Worm (Caenorhabditis elegans) whole organism, L2 larva: Measurements from ENCODE around the gene svh-5.

Experiments used
- C34F6.9 ChIP-seq: fragments of 150-350 bp; optimal IDR thresholded peaks from 2 replicates; lab custom pipeline; 2014; ENCODE audit warnings: missing biosample characterization, missing genetic modification characterization
- F13H6.1 ChIP-seq: sonication (generic microtip); optimal IDR thresholded peaks from 2 replicates; lab custom pipeline; 2016; ENCODE audit warnings: missing genetic modification characterization, missing compliant biosample characterization
- R02D3.7 ChIP-seq: fragments of 150-350 bp; optimal IDR thresholded peaks from 2 replicates; lab custom pipeline; 2014; ENCODE audit warnings: missing biosample characterization, missing genetic modification characterization
- Y55F3AM.14 ChIP-seq: fragments of 200-800 bp; sonication (Bioruptor generic); optimal IDR thresholded peaks from 2 replicates; lab custom pipeline; 2018; ENCODE audit warnings: mild to moderate bottlenecking, missing genetic modification characterization, missing compliant biosample characterization
- ZK546.5 ChIP-seq: sonication (generic microtip); optimal IDR thresholded peaks from 2 replicates; lab custom pipeline; 2017; ENCODE audit warnings: missing biosample characterization, missing genetic modification characterization
- alr-1 ChIP-seq: fragments of 150-350 bp; optimal IDR thresholded peaks from 2 replicates; lab custom pipeline; 2014; ENCODE audit warnings: missing biosample characterization, missing genetic modification characterization
- aly-2 ChIP-seq: fragments of 150-350 bp; optimal IDR thresholded peaks from 2 replicates; lab custom pipeline; 2014; ENCODE audit warnings: missing biosample characterization, missing genetic modification characterization
- ama-1 ChIP-seq: fragments of 150-350 bp; optimal IDR thresholded peaks from 2 replicates; lab custom pipeline; 2018; ENCODE audit warnings: inconsistent platforms
- blmp-1 ChIP-seq: sonication (generic microtip); optimal IDR thresholded peaks from 2 replicates; lab custom pipeline; 2017; ENCODE audit warnings: missing genetic modification characterization, mild to moderate bottlenecking, missing compliant biosample characterization, antibody characterized with exemption, moderate library complexity; ENCODE audit not compliant: insufficient read depth
- ceh-16 ChIP-seq: fragments of 150-350 bp; optimal IDR thresholded peaks from 2 replicates; lab custom pipeline; 2014; ENCODE audit warnings: missing biosample characterization, missing genetic modification characterization
- ceh-82 ChIP-seq: fragments of 150-350 bp; optimal IDR thresholded peaks from 2 replicates; lab custom pipeline; 2014; ENCODE audit warnings: missing biosample characterization, missing genetic modification characterization
- crh-2 ChIP-seq: sonication (generic microtip); optimal IDR thresholded peaks from 2 replicates; lab custom pipeline; 2017; ENCODE audit warnings: missing biosample characterization, missing genetic modification characterization
- dmd-4 ChIP-seq: sonication (generic microtip); optimal IDR thresholded peaks from 2 replicates; lab custom pipeline; 2017; ENCODE audit warnings: missing biosample characterization, missing genetic modification characterization
- egl-27 ChIP-seq: sonication (generic microtip); optimal IDR thresholded peaks from 3 replicates; lab custom pipeline; 2017; ENCODE audit warnings: missing biosample characterization, missing genetic modification reagents, missing genetic modification characterization
- elt-1 ChIP-seq: fragments of 150-350 bp; optimal IDR thresholded peaks from 2 replicates; lab custom pipeline; 2014; ENCODE audit warnings: missing biosample characterization, missing genetic modification characterization
- elt-3 ChIP-seq: sonication (generic microtip); optimal IDR thresholded peaks from 2 replicates; lab custom pipeline; 2017; ENCODE audit warnings: missing biosample characterization, missing genetic modification characterization
- fos-1 ChIP-seq: fragments of 150-350 bp; optimal IDR thresholded peaks from 2 replicates; lab custom pipeline; 2014; ENCODE audit warnings: missing biosample characterization, missing genetic modification characterization
- gmeb-1 ChIP-seq: fragments of 150-350 bp; optimal IDR thresholded peaks from 2 replicates; lab custom pipeline; 2014; ENCODE audit warnings: missing biosample characterization, missing genetic modification characterization
- lin-11 ChIP-seq: fragments of 150-350 bp; sonication (generic microtip); optimal IDR thresholded peaks from 2 replicates; lab custom pipeline; 2014; ENCODE audit warnings: missing biosample characterization, missing genetic modification characterization, inconsistent platforms, mixed read lengths
- lin-13 ChIP-seq: fragments of 150-350 bp; optimal IDR thresholded peaks from 2 replicates; lab custom pipeline; 2014; ENCODE audit warnings: missing biosample characterization, missing genetic modification reagents, missing genetic modification characterization
- lsy-2 ChIP-seq, 2 experiments: fragments of 150-350 bp in 1 of 2; sonication (generic microtip) in 1 of 2; optimal IDR thresholded peaks; 2 replicates each; lab custom pipeline; 2014 to 2017; ENCODE audit warnings: missing biosample characterization in 2 of 2, missing genetic modification characterization in 2 of 2
- mab-5 ChIP-seq: fragments of 150-350 bp; optimal IDR thresholded peaks from 2 replicates; lab custom pipeline; 2014; ENCODE audit warnings: missing biosample characterization, missing genetic modification characterization
- mdl-1 ChIP-seq, 2 experiments: fragments of 150-350 bp in 1 of 2; sonication (generic microtip) in 1 of 2; optimal IDR thresholded peaks; 2 replicates each; lab custom pipeline; 2017; ENCODE audit warnings: missing biosample characterization in 2 of 2, missing genetic modification characterization in 2 of 2
- nhr-10 ChIP-seq: sonication (generic microtip); optimal IDR thresholded peaks from 2 replicates; lab custom pipeline; 2017; ENCODE audit warnings: missing biosample characterization, missing genetic modification characterization
- nhr-11 ChIP-seq: fragments of 150-350 bp; optimal IDR thresholded peaks from 2 replicates; lab custom pipeline; 2014; ENCODE audit warnings: missing biosample characterization, missing genetic modification characterization
- nhr-129 ChIP-seq: fragments of 150-350 bp; optimal IDR thresholded peaks from 2 replicates; lab custom pipeline; 2014; ENCODE audit warnings: missing biosample characterization, missing genetic modification characterization
- nhr-21 ChIP-seq: fragments of 150-350 bp; optimal IDR thresholded peaks from 2 replicates; lab custom pipeline; 2014; ENCODE audit warnings: missing biosample characterization, missing genetic modification characterization
- nhr-23 ChIP-seq: fragments of 150-350 bp; optimal IDR thresholded peaks from 2 replicates; lab custom pipeline; 2014; ENCODE audit warnings: missing biosample characterization, missing genetic modification reagents, missing genetic modification characterization
- nhr-237 ChIP-seq: fragments of 150-350 bp; optimal IDR thresholded peaks from 2 replicates; lab custom pipeline; 2014; ENCODE audit warnings: missing biosample characterization, missing genetic modification characterization
- nhr-25 ChIP-seq: fragments of 150-350 bp; sonication (generic microtip); optimal IDR thresholded peaks from 3 replicates; lab custom pipeline; 2014; ENCODE audit warnings: missing biosample characterization, missing genetic modification characterization
- nhr-6 ChIP-seq: fragments of 150-350 bp; optimal IDR thresholded peaks from 2 replicates; lab custom pipeline; 2014; ENCODE audit warnings: missing biosample characterization, missing genetic modification characterization
- nhr-77 ChIP-seq: fragments of 150-350 bp; optimal IDR thresholded peaks from 2 replicates; lab custom pipeline; 2014; ENCODE audit warnings: missing biosample characterization, missing genetic modification characterization
- skn-1 ChIP-seq: sonication (generic microtip); optimal IDR thresholded peaks from 2 replicates; lab custom pipeline; 2017; ENCODE audit warnings: missing biosample characterization, missing genetic modification characterization
- sma-3 ChIP-seq: sonication (generic microtip); optimal IDR thresholded peaks from 2 replicates; lab custom pipeline; 2016; ENCODE audit warnings: missing genetic modification reagents, missing genetic modification characterization, missing compliant biosample characterization
- sma-9 ChIP-seq, 2 experiments: fragments of 150-350 bp in 1 of 2; sonication (generic microtip) in 1 of 2; optimal IDR thresholded peaks; 2 replicates each; lab custom pipeline; 2014 to 2016; ENCODE audit warnings: missing genetic modification characterization in 2 of 2, mild to moderate bottlenecking in 1 of 2, missing biosample characterization in 1 of 2, missing compliant biosample characterization in 1 of 2, missing genetic modification reagents in 1 of 2, moderate library complexity in 1 of 2
- snpc-4 ChIP-seq: fragments of 150-350 bp; optimal IDR thresholded peaks from 2 replicates; lab custom pipeline; 2014; ENCODE audit warnings: missing biosample characterization, missing genetic modification characterization
- unc-39 ChIP-seq: fragments of 150-350 bp; optimal IDR thresholded peaks from 2 replicates; lab custom pipeline; 2014; ENCODE audit warnings: missing biosample characterization, missing genetic modification characterization
- unc-55 ChIP-seq: fragments of 150-350 bp; sonication (generic microtip); optimal IDR thresholded peaks from 3 replicates; lab custom pipeline; 2014; ENCODE audit warnings: missing biosample characterization, missing genetic modification reagents, missing genetic modification characterization
- unc-62 ChIP-seq: fragments of 150-350 bp; optimal IDR thresholded peaks from 2 replicates; lab custom pipeline; 2014; ENCODE audit warnings: missing biosample characterization, missing genetic modification reagents, missing genetic modification characterization
- zag-1 ChIP-seq: fragments of 150-350 bp; optimal IDR thresholded peaks from 2 replicates; lab custom pipeline; 2014; ENCODE audit warnings: missing biosample characterization, missing genetic modification characterization
- ztf-1 ChIP-seq: fragments of 200-800 bp; sonication (Bioruptor generic); conservative IDR thresholded peaks from 2 replicates; pipeline ENCODE4 v1.3.6; 2022; ENCODE audit warnings: missing genetic modification characterization, missing compliant biosample characterization
- ztf-11 ChIP-seq: sonication (generic microtip); optimal IDR thresholded peaks from 2 replicates; lab custom pipeline; 2017; ENCODE audit warnings: missing biosample characterization, missing genetic modification characterization
- ztf-4 ChIP-seq: fragments of 150-350 bp; optimal IDR thresholded peaks from 2 replicates; lab custom pipeline; 2014; ENCODE audit warnings: missing biosample characterization, missing genetic modification characterization

Gene svh-5

DNA sequence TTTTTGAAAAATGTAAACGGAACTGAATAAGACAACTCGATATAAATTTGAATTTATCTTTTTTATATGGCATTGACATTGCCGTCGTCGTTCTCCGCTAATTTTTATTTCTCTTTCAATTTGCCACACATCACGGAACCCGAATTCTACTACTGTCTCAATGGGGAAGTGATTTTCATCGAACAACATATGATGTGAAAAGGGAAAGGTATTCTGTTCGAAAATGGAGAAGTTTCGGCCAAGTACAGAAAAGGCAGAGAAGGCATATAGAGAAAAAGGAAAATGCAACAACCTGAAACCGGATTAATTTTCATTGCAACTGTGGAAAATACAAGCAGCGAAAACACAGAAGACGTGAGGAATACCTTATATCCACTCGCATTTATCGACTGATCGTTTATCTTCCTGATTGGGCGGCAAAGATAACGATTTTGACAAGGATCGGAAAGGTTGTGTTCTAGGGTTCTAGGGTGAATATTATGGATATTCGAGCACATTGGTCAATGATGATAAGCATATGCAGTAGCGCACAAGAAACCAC is 2.9 kb downstream of the svh-5 start:
- TF ChIP-seq nhr-21 (tag; lab: Kevin White, UChicago) (peak; percentile 55), ztf-11 (tag; lab: Kevin White, UChicago) (no peak), ama-1 (lab: Kevin White, UChicago) (no peak), F13H6.1 (no peak), skn-1 (tag; lab: Kevin White, UChicago) (no peak), blmp-1 (tag; lab: Kevin White, UChicago) (peak; percentile 51), nhr-25 (tag; lab: Kevin White, UChicago) (peak; percentile 58), elt-1 (tag; lab: Kevin White, UChicago) (peak; percentile 24), nhr-237 (tag; lab: Kevin White, UChicago) (no peak), unc-62 (no peak), lin-13 (no peak), egl-27 (peak; percentile 35), unc-39 (tag; lab: Kevin White, UChicago) (no peak), nhr-129 (no peak), sma-9 (GFP tag; optimal IDR thresholded peaks at IDR 0.05; lab: Kevin White, UChicago) (peak; percentile 2), sma-9 (tag; optimal IDR thresholded peaks at IDR 0.05; lab: Kevin White, UChicago) (no peak)
- TF ChIP-seq, all 48 proteins: peak for 6

DNA sequence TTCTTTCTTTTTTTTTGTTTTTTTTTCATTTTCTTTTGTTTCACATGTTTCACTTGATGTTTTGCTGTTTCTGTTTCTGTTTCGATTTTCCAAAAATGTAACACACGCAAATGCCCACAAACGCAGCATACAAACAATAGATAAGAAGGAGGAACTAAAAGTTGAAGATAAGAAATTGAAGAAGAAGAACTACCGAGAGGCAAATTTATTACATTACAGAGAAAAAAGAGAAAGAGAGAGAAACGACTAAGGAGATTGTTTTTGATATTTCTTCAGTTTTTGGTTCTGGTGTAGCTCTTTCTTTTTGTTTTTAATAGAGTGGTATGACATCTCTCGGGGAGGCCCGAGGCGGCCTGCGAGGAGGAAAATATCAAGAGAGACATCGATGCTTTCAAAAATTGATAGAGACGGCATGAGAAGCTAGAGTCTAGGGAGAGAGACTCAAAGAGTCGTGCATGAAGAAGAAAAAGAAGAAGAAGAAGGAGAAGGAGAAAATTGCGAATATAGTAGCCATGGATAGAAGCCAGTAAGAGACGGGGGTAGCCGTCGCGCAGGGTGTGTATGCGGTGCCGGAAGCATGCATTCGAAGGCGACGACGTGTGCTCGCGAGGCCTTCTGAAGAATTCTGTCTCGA is 4.1 kb downstream of the svh-5 start:
- no peak for TF ChIP-seq alr-1 (tag; lab: Kevin White, UChicago)
- peak; percentile 6 for TF ChIP-seq nhr-25 (tag; lab: Kevin White, UChicago)
- peak; percentile 46 for TF ChIP-seq C34F6.9 (tag; lab: Kevin White, UChicago)
- TF ChIP-seq lsy-2 (tag; optimal IDR thresholded peaks at IDR 0.05; lab: Kevin White, UChicago), result peak in 1 of 2 experiments; percentile 10
- no peak for TF ChIP-seq elt-1 (tag; lab: Kevin White, UChicago)
- peak; percentile 22 for TF ChIP-seq gmeb-1 (tag; lab: Kevin White, UChicago)
- peak; percentile 34 for TF ChIP-seq lin-13
- peak; percentile 45 for TF ChIP-seq skn-1 (tag; lab: Kevin White, UChicago)
- no peak for TF ChIP-seq unc-62
- TF ChIP-seq ceh-16 (tag; lab: Kevin White, UChicago), result no peak
- no peak for TF ChIP-seq Y55F3AM.14 (GFP tag; lab: Kevin White, UChicago)
- no peak for TF ChIP-seq aly-2 (tag; lab: Kevin White, UChicago)
- TF ChIP-seq blmp-1 (tag; lab: Kevin White, UChicago), result no peak
- no peak for TF ChIP-seq nhr-6 (tag; lab: Kevin White, UChicago)
- no peak for TF ChIP-seq ZK546.5 (tag; lab: Kevin White, UChicago)
- TF ChIP-seq F13H6.1, result peak; percentile 36
- TF ChIP-seq dmd-4, result no peak
- no peak for TF ChIP-seq nhr-10 (tag; lab: Kevin White, UChicago)
- TF ChIP-seq sma-9 (GFP tag; optimal IDR thresholded peaks at IDR 0.05; lab: Kevin White, UChicago), result peak; percentile 18
- no peak for TF ChIP-seq sma-9 (tag; optimal IDR thresholded peaks at IDR 0.05; lab: Kevin White, UChicago)
- TF ChIP-seq ztf-11 (tag; lab: Kevin White, UChicago), result no peak
- no peak for TF ChIP-seq R02D3.7
- no peak for TF ChIP-seq nhr-237 (tag; lab: Kevin White, UChicago)
- no peak for TF ChIP-seq unc-39 (tag; lab: Kevin White, UChicago)
- TF ChIP-seq sma-3 (GFP tag; lab: Kevin White, UChicago), result peak; percentile 10
- TF ChIP-seq nhr-129, result peak; percentile 35
- peak; percentile 33 for TF ChIP-seq crh-2 (tag; lab: Kevin White, UChicago)
- TF ChIP-seq egl-27, result peak; percentile 12
- no peak for TF ChIP-seq elt-3 (tag; lab: Kevin White, UChicago)
- TF ChIP-seq ztf-4 (tag; lab: Kevin White, UChicago), result no peak
- no peak for TF ChIP-seq snpc-4 (tag; lab: Kevin White, UChicago)
- no peak for TF ChIP-seq zag-1 (tag; lab: Kevin White, UChicago)
- no peak for TF ChIP-seq ceh-82 (tag; lab: Kevin White, UChicago)
- TF ChIP-seq mdl-1 (tag; optimal IDR thresholded peaks at IDR 0.05; lab: Kevin White, UChicago), result peak in 1 of 2 experiments; percentile 45
- TF ChIP-seq fos-1, result peak; percentile 82
- no peak for TF ChIP-seq nhr-23 (tag; lab: Kevin White, UChicago)
- peak; percentile 46 for TF ChIP-seq lin-11
- no peak for TF ChIP-seq ama-1 (lab: Kevin White, UChicago)
- no peak for TF ChIP-seq ztf-1 (GFP tag; lab: Robert Waterston, UW)
- no peak for TF ChIP-seq mab-5
- peak; percentile 60 for TF ChIP-seq unc-55 (GFP tag; lab: Kevin White, UChicago)
- no peak for TF ChIP-seq nhr-77 (tag; lab: Kevin White, UChicago)
- no peak for TF ChIP-seq nhr-11
- TF ChIP-seq, all 48 proteins: peak for 16
